Fruit fly (Drosophila melanogaster): Measurements from ENCODE around the gene indra.
A peak's percentile ranks its signal among the peaks of the same experiment; 100 is the strongest.

Gene indra

dm6 chr3L:1302234-1302949 lies 39.8 kb downstream of the indra start, which contains the start of the genes Rac1 and Acat2 (continued):
- TF ChIP-seq lbe (GFP tag; optimal IDR thresholded peaks at IDR 0.05) (no peak), Dad (GFP tag; optimal IDR thresholded peaks at IDR 0.05) (no peak), CG9876 (GFP tag; optimal IDR thresholded peaks at IDR 0.05) (no peak), CG12391 (tag; optimal IDR thresholded peaks at IDR 0.05) (peak; percentile 57), jumu (GFP tag; optimal IDR thresholded peaks at IDR 0.05) (no peak), CG34376 (GFP tag; optimal IDR thresholded peaks at IDR 0.05) (no peak), Dbx (GFP tag; IDR thresholded peaks at IDR 0.05) (no peak), CG33557 (GFP tag; optimal IDR thresholded peaks at IDR 0.05) (peak; percentile 25), MBD-R2 (GFP tag; IDR thresholded peaks at IDR 0.05) (peak; percentile 63), sd (tag; optimal IDR thresholded peaks at IDR 0.05) (peak; percentile 18), CG6813 (GFP tag; optimal IDR thresholded peaks at IDR 0.05) (no peak), nom (GFP tag; optimal IDR thresholded peaks at IDR 0.05) (no peak), ac (GFP tag; optimal IDR thresholded peaks at IDR 0.05) (no peak), repo (GFP tag; optimal IDR thresholded peaks at IDR 0.05) (no peak), Pdp1 (GFP tag; optimal IDR thresholded peaks at IDR 0.05) (peak in 1 of 2 experiments; percentile 35), zfh1 (GFP tag; IDR thresholded peaks at IDR 0.05) (no peak), gfzf (GFP tag; optimal IDR thresholded peaks at IDR 0.05) (peak; percentile 94), E2f2 (GFP tag; IDR thresholded peaks at IDR 0.05) (peak; percentile 80), ci (GFP tag; IDR thresholded peaks at IDR 0.05) (no peak), Dip3 (GFP tag; optimal IDR thresholded peaks at IDR 0.05) (peak; percentile 11), hth (optimal IDR thresholded peaks at IDR 0.05) (no peak), grau (tag; optimal IDR thresholded peaks at IDR 0.05) (peak; percentile 26), CG1603 (tag; optimal IDR thresholded peaks at IDR 0.05) (peak; percentile 40), CG6791 (GFP tag; IDR thresholded peaks at IDR 0.05; ENCODE audit: partially characterized antibody) (no peak), Fer3 (tag; optimal IDR thresholded peaks at IDR 0.05) (no peak), CG17802 (tag; optimal IDR thresholded peaks at IDR 0.05) (peak; percentile 33), CG13296 (GFP tag; optimal IDR thresholded peaks at IDR 0.05) (no peak), CG7271 (tag; optimal IDR thresholded peaks at IDR 0.05) (no peak), HLH3B (GFP tag; IDR thresholded peaks at IDR 0.05) (no peak), CG7839 (tag; optimal IDR thresholded peaks at IDR 0.05) (no peak), Sry-β (GFP tag; optimal IDR thresholded peaks at IDR 0.05) (no peak), odd (GFP tag; optimal IDR thresholded peaks at IDR 0.05) (no peak), mam (GFP tag; optimal IDR thresholded peaks at IDR 0.05) (no peak), CG15601 (tag; optimal IDR thresholded peaks at IDR 0.05) (peak; percentile 17), CG9797 (GFP tag; optimal IDR thresholded peaks at IDR 0.05) (peak; percentile 92), Mes4 (GFP tag; optimal IDR thresholded peaks at IDR 0.05) (peak; percentile 13), CG8290 (GFP tag; optimal IDR thresholded peaks at IDR 0.05) (peak; percentile 9), CG8290 (tag; optimal IDR thresholded peaks at IDR 0.05) (no peak), wor (GFP tag; IDR thresholded peaks at IDR 0.05) (no peak), CG9437 (GFP tag; optimal IDR thresholded peaks at IDR 0.05) (no peak), kni (GFP tag; optimal IDR thresholded peaks at IDR 0.05) (no peak), kah (GFP tag; optimal IDR thresholded peaks at IDR 0.05) (no peak), CG8089 (GFP tag; optimal IDR thresholded peaks at IDR 0.05) (no peak), CG6175 (GFP tag; IDR thresholded peaks at IDR 0.05) (no peak), CG10462 (GFP tag; optimal IDR thresholded peaks at IDR 0.05) (no peak), Lpt (GFP tag; optimal IDR thresholded peaks at IDR 0.05) (no peak), CG2875 (GFP tag; optimal IDR thresholded peaks at IDR 0.05) (no peak), HLH54F (GFP tag; optimal IDR thresholded peaks at IDR 0.05) (no peak), CHES-1-like (GFP tag; optimal IDR thresholded peaks at IDR 0.05) (no peak), NC2β (GFP tag; optimal IDR thresholded peaks at IDR 0.05) (peak; percentile 5), Oli (tag; optimal IDR thresholded peaks at IDR 0.05) (no peak)

Measured in whole organism, embryonic.